Fruit fly (Drosophila melanogaster) whole organism, embryonic: ENCODE results near the gene CG34179.

Experiments used
- Aef1 ChIP-seq: fragments of 200-800 bp; sonication (Bioruptor generic); IDR thresholded peaks from 3 replicates; pipeline ENCODE4 v1.3.6; 2022; ENCODE audit warnings: missing biosample characterization, missing genetic modification characterization
- Asciz ChIP-seq: fragments of 200-800 bp; sonication (Bioruptor generic); optimal IDR thresholded peaks from 2 replicates; lab custom pipeline; 2017; ENCODE audit warnings: missing biosample characterization, mild to moderate bottlenecking, missing genetic modification characterization, missing genetic modification reagents
- CG10321 ChIP-seq: fragments of 200-800 bp; sonication (Bioruptor generic); IDR thresholded peaks from 2 replicates; pipeline ENCODE4 v1.3.6; 2022; ENCODE audit warnings: missing biosample characterization, missing genetic modification characterization
- CG10366 ChIP-seq: fragments of 200-800 bp; sonication (Bioruptor generic); IDR thresholded peaks from 2 replicates; pipeline ENCODE4 v1.3.6; 2022; ENCODE audit warnings: missing biosample characterization, missing genetic modification characterization
- CG12299 ChIP-seq: fragments of 200-800 bp; sonication (Bioruptor generic); optimal IDR thresholded peaks from 2 replicates; lab custom pipeline; 2018; ENCODE audit warnings: missing biosample characterization, mild to moderate bottlenecking, missing genetic modification characterization
- CG14441 ChIP-seq: fragments of 200-800 bp; sonication (Bioruptor generic); IDR thresholded peaks from 2 replicates; pipeline ENCODE4 v1.3.6; 2022; ENCODE audit warnings: missing biosample characterization, missing genetic modification characterization
- CG14710 ChIP-seq: fragments of 200-800 bp; sonication (Bioruptor generic); optimal IDR thresholded peaks from 3 replicates; lab custom pipeline; 2019; ENCODE audit warnings: missing biosample characterization, mild to moderate bottlenecking, missing genetic modification characterization, moderate library complexity
- CG15696 ChIP-seq: fragments of 200-800 bp; sonication (Bioruptor generic); optimal IDR thresholded peaks from 2 replicates; lab custom pipeline; 2019; ENCODE audit warnings: missing biosample characterization, mild to moderate bottlenecking, missing genetic modification characterization, moderate library complexity
- CG17361 ChIP-seq: fragments of 200-800 bp; sonication (Bioruptor generic); IDR thresholded peaks from 3 replicates; pipeline ENCODE4 v1.3.6; 2022; ENCODE audit warnings: missing biosample characterization, missing genetic modification characterization
- CG17802 ChIP-seq: fragments of 200-800 bp; sonication (Bioruptor generic); optimal IDR thresholded peaks from 2 replicates; lab custom pipeline; 2018; ENCODE audit warnings: missing biosample characterization, mild to moderate bottlenecking, missing genetic modification characterization, moderate library complexity
- CG18262 ChIP-seq: fragments of 200-800 bp; optimal IDR thresholded peaks from 3 replicates; lab custom pipeline; 2019; ENCODE audit warnings: missing biosample characterization, mild to moderate bottlenecking, missing genetic modification characterization, moderate library complexity
- CG32767 ChIP-seq: fragments of 200-800 bp; sonication (Bioruptor generic); IDR thresholded peaks from 2 replicates; pipeline ENCODE4 v1.3.6; 2022; ENCODE audit warnings: missing biosample characterization, missing genetic modification characterization
- CG33557 ChIP-seq: fragments of 200-800 bp; sonication (Bioruptor generic); optimal IDR thresholded peaks from 2 replicates; lab custom pipeline; 2019; ENCODE audit warnings: missing biosample characterization, mild to moderate bottlenecking, missing genetic modification characterization, moderate library complexity
- CG34376 ChIP-seq: fragments of 200-800 bp; sonication (Bioruptor generic); optimal IDR thresholded peaks from 2 replicates; lab custom pipeline; 2018; ENCODE audit warnings: missing biosample characterization, mild to moderate bottlenecking, missing genetic modification characterization
- CG3995 ChIP-seq: fragments of 200-800 bp; sonication (Bioruptor generic); optimal IDR thresholded peaks from 3 replicates; lab custom pipeline; 2016; ENCODE audit warnings: missing biosample characterization, missing genetic modification characterization
- CG4707 ChIP-seq: fragments of 200-800 bp; sonication (Bioruptor generic); optimal IDR thresholded peaks from 2 replicates; lab custom pipeline; 2018; ENCODE audit warnings: missing biosample characterization, mild to moderate bottlenecking, missing genetic modification characterization, moderate library complexity
- CG6689 ChIP-seq: fragments of 200-800 bp; sonication (Bioruptor generic); IDR thresholded peaks from 2 replicates; pipeline ENCODE4 v1.3.6; 2022; ENCODE audit warnings: missing biosample characterization, missing genetic modification characterization
- CG7357 ChIP-seq: fragments of 200-800 bp; sonication (Bioruptor generic); IDR thresholded peaks from 3 replicates; pipeline ENCODE4 v1.3.6; 2022; ENCODE audit warnings: missing biosample characterization, missing genetic modification characterization
- CG7372 ChIP-seq: fragments of 200-800 bp; sonication (Bioruptor generic); IDR thresholded peaks from 2 replicates; pipeline ENCODE4 v1.3.6; 2022; ENCODE audit warnings: missing biosample characterization, missing genetic modification characterization
- CG7786 ChIP-seq: fragments of 200-800 bp; sonication (Bioruptor generic); optimal IDR thresholded peaks from 2 replicates; lab custom pipeline; 2016; ENCODE audit warnings: missing biosample characterization, missing genetic modification characterization
- CG8944 ChIP-seq: fragments of 200-800 bp; sonication (Bioruptor generic); optimal IDR thresholded peaks from 3 replicates; lab custom pipeline; 2016; ENCODE audit warnings: missing biosample characterization, missing genetic modification characterization
- Dip2 ChIP-seq: fragments of 200-800 bp; sonication (Bioruptor generic); IDR thresholded peaks from 2 replicates; pipeline ENCODE4 v1.3.6; 2022; ENCODE audit warnings: missing biosample characterization, missing genetic modification characterization
- Doc2 ChIP-seq: fragments of 200-800 bp; sonication (Bioruptor generic); IDR thresholded peaks from 2 replicates; pipeline ENCODE4 v1.3.6; 2022; ENCODE audit warnings: missing biosample characterization, missing genetic modification characterization
- ERR ChIP-seq: fragments of 200-800 bp; sonication (Bioruptor generic); optimal IDR thresholded peaks from 2 replicates; lab custom pipeline; 2016; ENCODE audit warnings: missing biosample characterization, missing genetic modification characterization
- Ets65A ChIP-seq: fragments of 200-800 bp; sonication (Bioruptor generic); peaks from one replicate; lab custom pipeline; 2016; ENCODE audit warnings: missing biosample characterization, missing genetic modification characterization
- HmgZ ChIP-seq: fragments of 200-800 bp; sonication (Bioruptor generic); optimal IDR thresholded peaks from 2 replicates; lab custom pipeline; 2018; ENCODE audit warnings: missing biosample characterization, mild to moderate bottlenecking, missing genetic modification characterization
- Mad ChIP-seq: fragments of 200-800 bp; sonication (Bioruptor generic); optimal IDR thresholded peaks from 2 replicates; lab custom pipeline; 2016; ENCODE audit warnings: missing biosample characterization, missing genetic modification characterization
- Myb ChIP-seq: fragments of 200-800 bp; sonication (Bioruptor generic); optimal IDR thresholded peaks from 2 replicates; lab custom pipeline; 2016; ENCODE audit warnings: missing biosample characterization, missing genetic modification characterization
- PHDP ChIP-seq: fragments of 200-800 bp; sonication (Bioruptor generic); optimal IDR thresholded peaks from 3 replicates; lab custom pipeline; 2018; ENCODE audit warnings: missing biosample characterization, mild to moderate bottlenecking, missing genetic modification characterization, moderate library complexity
- Poxn ChIP-seq: fragments of 200-800 bp; sonication (Bioruptor generic); IDR thresholded peaks from 2 replicates; pipeline ENCODE4 v1.3.6; 2022; ENCODE audit warnings: missing biosample characterization, missing genetic modification characterization
- Stat92E ChIP-seq, 3 experiments: fragments of >200 bp in 2 of 3; fragments of 200-800 bp in 1 of 3; sonication (Bioruptor generic) in 1 of 3; optimal IDR thresholded peaks; 2 replicates each; lab custom pipeline; 2017 to 2019; ENCODE audit warnings: missing biosample characterization in 3 of 3, missing genetic modification characterization in 3 of 3, mild to moderate bottlenecking in 1 of 3, moderate library complexity in 1 of 3
- Taf1 ChIP-seq: fragments of 200-800 bp; sonication (Bioruptor generic); IDR thresholded peaks from 2 replicates; pipeline ENCODE4 v1.3.6; 2022; ENCODE audit warnings: missing biosample characterization, missing genetic modification characterization
- ato ChIP-seq: fragments of 200-800 bp; sonication (Bioruptor generic); IDR thresholded peaks from 2 replicates; pipeline ENCODE4 v1.3.6; 2022; ENCODE audit warnings: missing biosample characterization, missing genetic modification characterization; ENCODE audit not compliant: partially characterized antibody
- bowl ChIP-seq: fragments of 200-800 bp; sonication (Bioruptor generic); IDR thresholded peaks from 2 replicates; pipeline ENCODE4 v1.3.6; 2022; ENCODE audit warnings: missing biosample characterization, missing genetic modification characterization
- ci ChIP-seq: fragments of 200-800 bp; sonication (Bioruptor generic); IDR thresholded peaks from 3 replicates; pipeline ENCODE4 v1.3.6; 2022; ENCODE audit warnings: missing biosample characterization, missing genetic modification characterization
- crp ChIP-seq, 2 experiments: fragments of 200-800 bp; sonication (Bioruptor generic); optimal IDR thresholded peaks; 2 replicates in 1 of 2; 3 replicates in 1 of 2; lab custom pipeline; 2017; ENCODE audit warnings: missing biosample characterization in 2 of 2, missing genetic modification characterization in 2 of 2, mild to moderate bottlenecking in 1 of 2, moderate library complexity in 1 of 2
- esg ChIP-seq: fragments of 200-800 bp; sonication (Bioruptor generic); conservative IDR thresholded peaks from 2 replicates; pipeline ENCODE4 v1.3.6; 2022; ENCODE audit warnings: missing biosample characterization, missing genetic modification characterization
- gsb-n ChIP-seq: fragments of 200-800 bp; sonication (Bioruptor generic); optimal IDR thresholded peaks from 3 replicates; lab custom pipeline; 2018; ENCODE audit warnings: missing biosample characterization, mild to moderate bottlenecking, missing genetic modification characterization
- jing ChIP-seq: fragments of 200-800 bp; sonication (Bioruptor generic); optimal IDR thresholded peaks from 2 replicates; lab custom pipeline; 2018; ENCODE audit warnings: missing biosample characterization, mild to moderate bottlenecking, missing genetic modification characterization
- lov ChIP-seq, 2 experiments: fragments of 200-800 bp in 1 of 2; fragments of >200 bp in 1 of 2; sonication (Bioruptor generic) in 1 of 2; IDR thresholded peaks in 1 of 2; optimal IDR thresholded peaks in 1 of 2; 2 replicates in 1 of 2; 3 replicates in 1 of 2; pipeline versions ENCODE4 v1.3.6 to Lab custom; 2017 to 2022; ENCODE audit warnings: missing biosample characterization in 1 of 2, missing genetic modification characterization in 1 of 2
- mld ChIP-seq: fragments of 200-800 bp; sonication (Bioruptor generic); IDR thresholded peaks from 3 replicates; pipeline ENCODE4 v1.3.6; 2022; ENCODE audit warnings: missing biosample characterization, missing genetic modification characterization; ENCODE audit not compliant: partially characterized antibody
- nau ChIP-seq: fragments of 200-800 bp; sonication (Bioruptor generic); optimal IDR thresholded peaks from 3 replicates; lab custom pipeline; 2017; ENCODE audit warnings: missing biosample characterization, mild to moderate bottlenecking, missing genetic modification characterization, missing genetic modification reagents
- p53 ChIP-seq: fragments of 200-800 bp; sonication (Bioruptor generic); optimal IDR thresholded peaks from 2 replicates; lab custom pipeline; 2016; ENCODE audit warnings: missing biosample characterization, missing genetic modification characterization
- sc ChIP-seq, 3 experiments: fragments of >200 bp in 2 of 3; fragments of 200-800 bp in 1 of 3; sonication (Bioruptor generic) in 1 of 3; optimal IDR thresholded peaks; 2 replicates in 2 of 3; 3 replicates in 1 of 3; lab custom pipeline; 2017; ENCODE audit warnings: mild to moderate bottlenecking in 1 of 3, missing biosample characterization in 1 of 3, missing genetic modification characterization in 1 of 3, missing genetic modification reagents in 1 of 3
- seq ChIP-seq: fragments of 200-800 bp; sonication (Bioruptor generic); IDR thresholded peaks from 2 replicates; pipeline ENCODE4 v1.3.6; 2022; ENCODE audit warnings: missing biosample characterization, missing genetic modification characterization
- sna ChIP-seq: fragments of 200-800 bp; sonication (Bioruptor generic); IDR thresholded peaks from 2 replicates; pipeline ENCODE4 v1.3.6; 2022; ENCODE audit warnings: missing biosample characterization, missing genetic modification characterization; ENCODE audit not compliant: partially characterized antibody
- so ChIP-seq: fragments of 200-800 bp; sonication (Bioruptor generic); IDR thresholded peaks from 3 replicates; pipeline ENCODE4 v1.3.6; 2022; ENCODE audit warnings: missing biosample characterization, missing genetic modification characterization
- ssp ChIP-seq: fragments of 200-800 bp; sonication (Bioruptor generic); IDR thresholded peaks from 2 replicates; pipeline ENCODE4 v1.3.6; 2022; ENCODE audit warnings: missing biosample characterization, missing genetic modification characterization
- trh ChIP-seq: fragments of 200-800 bp; sonication (Bioruptor generic); optimal IDR thresholded peaks from 2 replicates; lab custom pipeline; 2016; ENCODE audit warnings: missing biosample characterization, missing genetic modification characterization
- wdn ChIP-seq: fragments of 200-800 bp; sonication (Bioruptor generic); IDR thresholded peaks from 2 replicates; pipeline ENCODE4 v1.3.6; 2022; ENCODE audit warnings: missing biosample characterization, missing genetic modification characterization

The CG34179 gene

dm6 chr2L:6051212-6051621, 2.7 kb upstream of the CG34179 start (continued):
- TF ChIP-seq CG17802 (tag; lab: Kevin White, UChicago) = peak; percentile 65
- TF ChIP-seq CG8944 = peak; percentile 77
- peak; percentile 88 for TF ChIP-seq CG14441 (GFP tag; lab: Robert Waterston, UW)
- TF ChIP-seq CG3995 (GFP tag; lab: Kevin White, UChicago) = peak; percentile 66
- TF ChIP-seq Poxn (GFP tag; lab: Robert Waterston, UW) = peak; percentile 76
- peak; percentile 91 for TF ChIP-seq Mad (GFP tag; lab: Kevin White, UChicago)
- TF ChIP-seq CG6689 (GFP tag; lab: Robert Waterston, UW) = peak; percentile 94
- no peak for TF ChIP-seq lov (optimal IDR thresholded peaks at IDR 0.05; lab: Kevin White, UChicago)
- peak; percentile 89 for TF ChIP-seq lov (GFP tag; IDR thresholded peaks at IDR 0.05; lab: Robert Waterston, UW)
- peak; percentile 97 for TF ChIP-seq CG18262 (tag; lab: Kevin White, UChicago)
- TF ChIP-seq Taf1 (GFP tag; lab: Robert Waterston, UW) = peak; percentile 84
- TF ChIP-seq Asciz (GFP tag; lab: Kevin White, UChicago) = peak; percentile 95
- peak; percentile 95 for TF ChIP-seq so (GFP tag; lab: Robert Waterston, UW)
- peak; percentile 91 for TF ChIP-seq esg
- peak; percentile 78 for TF ChIP-seq ssp (GFP tag; lab: Robert Waterston, UW)
- peak; percentile 83 for TF ChIP-seq Aef1 (GFP tag; lab: Robert Waterston, UW)
- TF ChIP-seq ci (GFP tag; lab: Robert Waterston, UW) = peak; percentile 99
- peak; percentile 89 for TF ChIP-seq CG15696 (tag; lab: Kevin White, UChicago)
- peak; percentile 98 for TF ChIP-seq CG34376
- TF ChIP-seq Dip2 = peak; percentile 28; the same call in 1 of the 2 replicates
- peak; percentile 93 for TF ChIP-seq CG32767 (GFP tag; lab: Robert Waterston, UW)
- TF ChIP-seq CG33557 (GFP tag; lab: Kevin White, UChicago) = peak; percentile 95
- peak; percentile 89 for TF ChIP-seq CG4707 (GFP tag; lab: Kevin White, UChicago)
- peak in 1 of 3 experiments; percentile 79 for TF ChIP-seq Stat92E (GFP tag; optimal IDR thresholded peaks at IDR 0.05; lab: Kevin White, UChicago)
- no peak for TF ChIP-seq ato
- no peak; the same call in none of the 3 replicates for TF ChIP-seq CG17361 (GFP tag; lab: Robert Waterston, UW)
- no peak for TF ChIP-seq Doc2
- TF ChIP-seq PHDP (tag; lab: Kevin White, UChicago) = peak; percentile 99
- peak; percentile 57 for TF ChIP-seq trh (GFP tag; lab: Kevin White, UChicago)
- peak; percentile 95 for TF ChIP-seq ERR (GFP tag; lab: Kevin White, UChicago)
- peak; percentile 90 for TF ChIP-seq p53
- TF ChIP-seq sc (optimal IDR thresholded peaks at IDR 0.05; lab: Kevin White, UChicago) = no peak
- TF ChIP-seq sc (GFP tag; optimal IDR thresholded peaks at IDR 0.05; lab: Kevin White, UChicago) = peak; percentile 78
- peak; percentile 90 for TF ChIP-seq wdn
- TF ChIP-seq CG7372 (GFP tag; lab: Robert Waterston, UW) = peak; percentile 87
- TF ChIP-seq gsb-n (tag; lab: Kevin White, UChicago) = peak; percentile 96
- peak; percentile 81 for TF ChIP-seq CG10321 (GFP tag; lab: Robert Waterston, UW)
- peak; percentile 97 for TF ChIP-seq CG12299 (tag; lab: Kevin White, UChicago)
- no peak for TF ChIP-seq sna
- no peak for TF ChIP-seq mld (GFP tag; lab: Robert Waterston, UW)
- peak; percentile 99 for TF ChIP-seq Ets65A (GFP tag; lab: Kevin White, UChicago)
- peak in 1 of 2 experiments; percentile 62 for TF ChIP-seq crp (GFP tag; optimal IDR thresholded peaks at IDR 0.05; lab: Kevin White, UChicago)
- peak; percentile 98 for TF ChIP-seq HmgZ
- no peak for TF ChIP-seq nau (GFP tag; lab: Kevin White, UChicago)
- peak; percentile 97 for TF ChIP-seq seq (GFP tag; lab: Robert Waterston, UW)
- TF ChIP-seq Myb (GFP tag; lab: Kevin White, UChicago) = peak; percentile 78
- TF ChIP-seq CG14710 (tag; lab: Kevin White, UChicago) = peak; percentile 94
- 0 out of 3 replicates have a peak, but pooled peaks have one; percentile 76 for TF ChIP-seq CG7357 (GFP tag; lab: Robert Waterston, UW)
- peak; percentile 95 for TF ChIP-seq CG10366 (GFP tag; lab: Robert Waterston, UW)
- TF ChIP-seq jing (GFP tag; lab: Kevin White, UChicago) = peak; percentile 85
- TF ChIP-seq bowl (GFP tag; lab: Robert Waterston, UW) = peak; percentile 90
- peak; percentile 86 for TF ChIP-seq CG7786 (GFP tag; lab: Kevin White, UChicago)
